Fruit fly (Drosophila melanogaster) whole organism, embryonic: ENCODE measurements around the gene Tmtc4.
A peak's percentile ranks its signal among the peaks of the same experiment; 100 is the strongest.

Experiments used
- ATbp ChIP-seq: fragments of 200-800 bp; sonication (Bioruptor generic); optimal IDR thresholded peaks from 2 replicates; lab custom pipeline; 2017; ENCODE audit warnings: missing biosample characterization, mild to moderate bottlenecking, missing genetic modification characterization, missing genetic modification reagents
- Bgb ChIP-seq: fragments of 200-800 bp; sonication (Bioruptor generic); IDR thresholded peaks from 2 replicates; pipeline ENCODE4 v1.3.6; 2022; ENCODE audit warnings: missing biosample characterization, missing genetic modification characterization; ENCODE audit not compliant: partially characterized antibody
- CG10321 ChIP-seq: fragments of 200-800 bp; sonication (Bioruptor generic); IDR thresholded peaks from 2 replicates; pipeline ENCODE4 v1.3.6; 2022; ENCODE audit warnings: missing biosample characterization, missing genetic modification characterization
- CG10431 ChIP-seq: fragments of 200-800 bp; sonication (Bioruptor generic); optimal IDR thresholded peaks from 3 replicates; lab custom pipeline; 2018; ENCODE audit warnings: missing biosample characterization, mild to moderate bottlenecking, missing genetic modification characterization
- CG1233 ChIP-seq: fragments of 200-800 bp; sonication (Bioruptor generic); optimal IDR thresholded peaks from 4 replicates; lab custom pipeline; 2018; ENCODE audit warnings: missing biosample characterization, mild to moderate bottlenecking, missing genetic modification characterization
- CG12659 ChIP-seq: fragments of 200-800 bp; sonication (Bioruptor generic); optimal IDR thresholded peaks from 3 replicates; lab custom pipeline; 2017; ENCODE audit warnings: mild to moderate bottlenecking, missing biosample characterization, missing genetic modification reagents, missing genetic modification characterization
- CG1603 ChIP-seq: fragments of 200-800 bp; sonication (Bioruptor generic); optimal IDR thresholded peaks from 2 replicates; lab custom pipeline; 2019; ENCODE audit warnings: missing biosample characterization, mild to moderate bottlenecking, missing genetic modification characterization, moderate library complexity
- CG17328 ChIP-seq: fragments of 200-800 bp; sonication (Bioruptor generic); IDR thresholded peaks from 2 replicates; pipeline ENCODE4 v1.3.6; 2022; ENCODE audit warnings: missing biosample characterization, missing genetic modification characterization
- CG17359 ChIP-seq: fragments of 200-800 bp; sonication (Bioruptor generic); optimal IDR thresholded peaks from 3 replicates; lab custom pipeline; 2018; ENCODE audit warnings: missing biosample characterization, mild to moderate bottlenecking, missing genetic modification characterization, moderate library complexity
- CG2116 ChIP-seq: fragments of 200-800 bp; sonication (Bioruptor generic); optimal IDR thresholded peaks from 3 replicates; lab custom pipeline; 2018; ENCODE audit warnings: missing biosample characterization, mild to moderate bottlenecking, missing genetic modification characterization
- CG2129 ChIP-seq: fragments of 200-800 bp; sonication (Bioruptor generic); IDR thresholded peaks from 2 replicates; pipeline ENCODE4 v1.3.6; 2022; ENCODE audit warnings: missing biosample characterization, missing genetic modification characterization; ENCODE audit not compliant: partially characterized antibody
- CG2889 ChIP-seq: fragments of 200-800 bp; sonication (Bioruptor generic); IDR thresholded peaks from 3 replicates; pipeline ENCODE4 v1.3.6; 2022; ENCODE audit warnings: missing biosample characterization, missing genetic modification characterization
- CG31365 ChIP-seq: fragments of 200-800 bp; sonication (Bioruptor generic); optimal IDR thresholded peaks from 2 replicates; lab custom pipeline; 2018; ENCODE audit warnings: missing biosample characterization, mild to moderate bottlenecking, missing genetic modification characterization
- CG32767 ChIP-seq: fragments of 200-800 bp; sonication (Bioruptor generic); IDR thresholded peaks from 2 replicates; pipeline ENCODE4 v1.3.6; 2022; ENCODE audit warnings: missing biosample characterization, missing genetic modification characterization
- CG33213 ChIP-seq: fragments of 200-800 bp; sonication (Bioruptor generic); optimal IDR thresholded peaks from 3 replicates; lab custom pipeline; 2016; ENCODE audit warnings: missing biosample characterization, missing genetic modification characterization
- CG34376 ChIP-seq: fragments of 200-800 bp; sonication (Bioruptor generic); optimal IDR thresholded peaks from 2 replicates; lab custom pipeline; 2018; ENCODE audit warnings: missing biosample characterization, mild to moderate bottlenecking, missing genetic modification characterization
- CG34422 ChIP-seq: fragments of 200-800 bp; sonication (Bioruptor generic); IDR thresholded peaks from 3 replicates; pipeline ENCODE4 v1.3.6; 2022; ENCODE audit warnings: missing biosample characterization, missing genetic modification characterization
- CG3838 ChIP-seq: fragments of 200-800 bp; sonication (Bioruptor generic); optimal IDR thresholded peaks from 3 replicates; lab custom pipeline; 2016; ENCODE audit warnings: missing biosample characterization, missing genetic modification characterization
- CG4617 ChIP-seq: fragments of 200-800 bp; sonication (Bioruptor generic); optimal IDR thresholded peaks from 3 replicates; lab custom pipeline; 2016; ENCODE audit warnings: missing biosample characterization, missing genetic modification characterization, borderline replicate concordance
- CG8089 ChIP-seq: fragments of 200-800 bp; sonication (Bioruptor generic); optimal IDR thresholded peaks from 3 replicates; lab custom pipeline; 2016; ENCODE audit warnings: missing biosample characterization, missing genetic modification characterization
- CG8388 ChIP-seq: fragments of 200-800 bp; sonication (Bioruptor generic); optimal IDR thresholded peaks from 2 replicates; lab custom pipeline; 2019; ENCODE audit warnings: missing biosample characterization, mild to moderate bottlenecking, missing genetic modification characterization, moderate library complexity
- CG8765 ChIP-seq: fragments of 200-800 bp; sonication (Bioruptor generic); IDR thresholded peaks from 2 replicates; pipeline ENCODE4 v1.3.6; 2022; ENCODE audit warnings: missing biosample characterization, missing genetic modification characterization
- Drgx ChIP-seq: fragments of 200-800 bp; sonication (Bioruptor generic); IDR thresholded peaks from 2 replicates; pipeline ENCODE4 v1.3.6; 2022; ENCODE audit warnings: missing biosample characterization, missing genetic modification characterization
- E2f2 ChIP-seq: fragments of 200-800 bp; sonication (Bioruptor generic); IDR thresholded peaks from 2 replicates; pipeline ENCODE4 v1.3.6; 2022; ENCODE audit warnings: missing biosample characterization, missing genetic modification characterization
- Ets97D ChIP-seq: fragments of 200-800 bp; sonication (Bioruptor generic); optimal IDR thresholded peaks from 3 replicates; lab custom pipeline; 2016; ENCODE audit warnings: missing biosample characterization, missing genetic modification characterization
- HLH4C ChIP-seq: fragments of 200-800 bp; sonication (Bioruptor generic); IDR thresholded peaks from 3 replicates; pipeline ENCODE4 v1.3.6; 2022; ENCODE audit warnings: missing biosample characterization, missing genetic modification characterization; ENCODE audit not compliant: partially characterized antibody
- HmgZ ChIP-seq: fragments of 200-800 bp; sonication (Bioruptor generic); optimal IDR thresholded peaks from 2 replicates; lab custom pipeline; 2018; ENCODE audit warnings: missing biosample characterization, mild to moderate bottlenecking, missing genetic modification characterization
- MBD-R2 ChIP-seq: fragments of 200-800 bp; sonication (Bioruptor generic); IDR thresholded peaks from 2 replicates; pipeline ENCODE4 v1.3.6; 2022; ENCODE audit warnings: missing biosample characterization, missing genetic modification characterization
- Myb ChIP-seq: fragments of 200-800 bp; sonication (Bioruptor generic); optimal IDR thresholded peaks from 2 replicates; lab custom pipeline; 2016; ENCODE audit warnings: missing biosample characterization, missing genetic modification characterization
- Neu2 ChIP-seq: fragments of 200-800 bp; sonication (Bioruptor generic); optimal IDR thresholded peaks from 3 replicates; lab custom pipeline; 2016; ENCODE audit warnings: missing biosample characterization, missing genetic modification characterization, borderline replicate concordance
- Opbp ChIP-seq: fragments of 200-800 bp; sonication (Bioruptor generic); IDR thresholded peaks from 3 replicates; pipeline ENCODE4 v1.3.6; 2022; ENCODE audit warnings: missing biosample characterization, missing genetic modification characterization; ENCODE audit not compliant: partially characterized antibody
- Pdp1 ChIP-seq, 2 experiments: fragments of 200-800 bp; sonication (Bioruptor generic); optimal IDR thresholded peaks; 3 replicates each; lab custom pipeline; 2016; ENCODE audit warnings: missing biosample characterization in 2 of 2, missing genetic modification characterization in 2 of 2, mild to moderate bottlenecking in 1 of 2, moderate library complexity in 1 of 2
- Ptx1 ChIP-seq: fragments of 200-800 bp; sonication (Bioruptor generic); IDR thresholded peaks from 2 replicates; pipeline ENCODE4 v1.3.6; 2022; ENCODE audit warnings: missing biosample characterization, missing genetic modification characterization
- Rfx ChIP-seq: fragments of 200-800 bp; sonication (Bioruptor generic); IDR thresholded peaks from 2 replicates; pipeline ENCODE4 v1.3.6; 2022; ENCODE audit warnings: missing biosample characterization, missing genetic modification characterization
- Sry-δ ChIP-seq: fragments of 200-800 bp; sonication (Bioruptor generic); optimal IDR thresholded peaks from 2 replicates; lab custom pipeline; 2016; ENCODE audit warnings: missing biosample characterization, missing genetic modification characterization
- Trl ChIP-seq, 3 experiments: fragments of >200 bp in 2 of 3; fragments of 200-800 bp in 1 of 3; sonication (Bioruptor generic) in 1 of 3; optimal IDR thresholded peaks; 2 replicates in 1 of 3; 3 replicates in 2 of 3; lab custom pipeline; 2016 to 2017; ENCODE audit warnings: missing biosample characterization in 1 of 3, missing genetic modification characterization in 1 of 3
- Xrp1 ChIP-seq: fragments of 200-800 bp; sonication (Bioruptor generic); IDR thresholded peaks from 2 replicates; pipeline ENCODE4 v1.3.6; 2022; ENCODE audit warnings: missing biosample characterization, missing genetic modification characterization
- amos ChIP-seq: fragments of 200-800 bp; sonication (Bioruptor generic); IDR thresholded peaks from 2 replicates; pipeline ENCODE4 v1.3.6; 2022; ENCODE audit warnings: missing biosample characterization, missing genetic modification characterization; ENCODE audit not compliant: partially characterized antibody
- bbx ChIP-seq: fragments of 200-800 bp; sonication (Bioruptor generic); IDR thresholded peaks from 2 replicates; pipeline ENCODE4 v1.3.6; 2022; ENCODE audit warnings: missing biosample characterization, missing genetic modification characterization; ENCODE audit not compliant: partially characterized antibody
- crp ChIP-seq, 2 experiments: fragments of 200-800 bp; sonication (Bioruptor generic); optimal IDR thresholded peaks; 2 replicates in 1 of 2; 3 replicates in 1 of 2; lab custom pipeline; 2017; ENCODE audit warnings: missing biosample characterization in 2 of 2, missing genetic modification characterization in 2 of 2, mild to moderate bottlenecking in 1 of 2, moderate library complexity in 1 of 2
- fd64A ChIP-seq: fragments of 200-800 bp; sonication (Bioruptor generic); optimal IDR thresholded peaks from 3 replicates; lab custom pipeline; 2018; ENCODE audit warnings: missing biosample characterization, mild to moderate bottlenecking, missing genetic modification characterization
- lilli ChIP-seq: fragments of 200-800 bp; sonication (Bioruptor generic); optimal IDR thresholded peaks from 3 replicates; lab custom pipeline; 2016; ENCODE audit warnings: missing biosample characterization, missing genetic modification characterization
- oc ChIP-seq: fragments of 200-800 bp; sonication (Bioruptor generic); optimal IDR thresholded peaks from 2 replicates; lab custom pipeline; 2018; ENCODE audit warnings: missing biosample characterization, mild to moderate bottlenecking, missing genetic modification characterization, moderate library complexity
- row ChIP-seq: fragments of 200-800 bp; sonication (Bioruptor generic); IDR thresholded peaks from 3 replicates; pipeline ENCODE4 v1.3.6; 2022; ENCODE audit warnings: missing biosample characterization, missing genetic modification characterization
- run ChIP-seq: fragments of 200-800 bp; sonication (Bioruptor generic); optimal IDR thresholded peaks from 3 replicates; lab custom pipeline; 2018; ENCODE audit warnings: missing biosample characterization, mild to moderate bottlenecking, missing genetic modification characterization
- sna ChIP-seq: fragments of 200-800 bp; sonication (Bioruptor generic); IDR thresholded peaks from 2 replicates; pipeline ENCODE4 v1.3.6; 2022; ENCODE audit warnings: missing biosample characterization, missing genetic modification characterization; ENCODE audit not compliant: partially characterized antibody
- so ChIP-seq: fragments of 200-800 bp; sonication (Bioruptor generic); IDR thresholded peaks from 3 replicates; pipeline ENCODE4 v1.3.6; 2022; ENCODE audit warnings: missing biosample characterization, missing genetic modification characterization
- stwl ChIP-seq: fragments of 200-800 bp; sonication (Bioruptor generic); optimal IDR thresholded peaks from 3 replicates; lab custom pipeline; 2018; ENCODE audit warnings: missing biosample characterization, mild to moderate bottlenecking, missing genetic modification characterization, moderate library complexity
- vfl ChIP-seq: fragments of 200-800 bp; sonication (Bioruptor generic); optimal IDR thresholded peaks from 2 replicates; lab custom pipeline; 2016; ENCODE audit warnings: missing biosample characterization, missing genetic modification characterization

Tmtc4 gene

DNA sequence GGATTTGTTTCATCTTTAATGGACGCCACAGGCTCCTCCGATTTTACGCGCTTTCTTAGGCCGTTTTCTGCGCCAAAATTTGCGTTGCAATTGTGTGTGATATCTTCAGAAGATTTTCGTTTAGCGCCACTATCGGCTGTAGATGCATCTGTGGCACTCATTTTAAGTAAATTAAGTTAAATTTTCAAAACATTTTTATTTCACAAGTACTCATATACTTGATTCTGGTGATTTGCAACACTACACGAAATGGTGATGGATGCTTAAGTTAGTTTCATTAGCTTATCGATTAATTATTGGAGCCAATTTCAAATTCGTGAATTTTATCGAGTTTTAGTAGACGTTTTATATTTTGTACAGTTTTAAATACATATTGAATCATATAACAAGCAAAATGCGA is 12.6 kb downstream of the Tmtc4 start, which contains the start of gene CG6171:
TSS of gene CG6171 (minus strand) at position 250 of the 400 bp plus-strand sequence.
- TF ChIP-seq HmgZ (peak; percentile 17), CG2129 (GFP tag; lab: Robert Waterston, UW) (peak; percentile 34; the same call in 1 of the 2 replicates), CG8089 (GFP tag; lab: Kevin White, UChicago) (no peak), Neu2 (GFP tag; lab: Kevin White, UChicago) (peak; percentile 18), CG12659 (GFP tag; lab: Kevin White, UChicago) (peak; percentile 4), CG8765 (no peak), crp (GFP tag; optimal IDR thresholded peaks at IDR 0.05; lab: Kevin White, UChicago) (peak in 1 of 2 experiments; percentile 15), Drgx (GFP tag; lab: Robert Waterston, UW) (no peak), CG17328 (no peak), CG17359 (tag; lab: Kevin White, UChicago) (no peak), stwl (tag; lab: Kevin White, UChicago) (peak; percentile 61), Ets97D (no peak), E2f2 (GFP tag; lab: Robert Waterston, UW) (peak; percentile 91), Opbp (GFP tag; lab: Robert Waterston, UW) (peak; percentile 43; the same call in 1 of the 3 replicates), run (no peak), bbx (GFP tag; lab: Robert Waterston, UW) (0 out of 2 replicates have a peak, but pooled peaks have one; percentile 55), CG8388 (GFP tag; lab: Kevin White, UChicago) (no peak), row (GFP tag; lab: Robert Waterston, UW) (no peak), MBD-R2 (GFP tag; lab: Robert Waterston, UW) (peak; percentile 70), vfl (GFP tag; lab: Kevin White, UChicago) (no peak), Myb (GFP tag; lab: Kevin White, UChicago) (peak; percentile 37), CG31365 (no peak), HLH4C (GFP tag; lab: Robert Waterston, UW) (peak; percentile 47; the same call in 2 of the 3 replicates), CG34376 (GFP tag; lab: Kevin White, UChicago) (peak; percentile 8), CG10431 (GFP tag; lab: Kevin White, UChicago) (no peak), CG3838 (no peak), Trl (optimal IDR thresholded peaks at IDR 0.05; lab: Kevin White, UChicago) (no peak), Trl (GFP tag; optimal IDR thresholded peaks at IDR 0.05; lab: Kevin White, UChicago) (no peak), Sry-δ (peak; percentile 84), oc (tag; lab: Kevin White, UChicago) (no peak), CG2116 (GFP tag; lab: Kevin White, UChicago) (peak; percentile 70), CG1233 (GFP tag; lab: Kevin White, UChicago) (no peak), ATbp (GFP tag; lab: Kevin White, UChicago) (no peak), CG1603 (tag; lab: Kevin White, UChicago) (peak; percentile 47), CG4617 (GFP tag; lab: Kevin White, UChicago) (peak; percentile 72), Pdp1 (GFP tag; optimal IDR thresholded peaks at IDR 0.05; lab: Kevin White, UChicago) (no peak), fd64A (GFP tag; lab: Kevin White, UChicago) (no peak), CG33213 (GFP tag; lab: Kevin White, UChicago) (no peak), Bgb (peak; percentile 30; the same call in 1 of the 2 replicates), amos (peak; percentile 54; the same call in 1 of the 2 replicates), Xrp1 (GFP tag; lab: Robert Waterston, UW) (0 out of 2 replicates have a peak, but pooled peaks have one; percentile 14), Ptx1 (GFP tag; lab: Robert Waterston, UW) (no peak), lilli (GFP tag; lab: Kevin White, UChicago) (peak; percentile 28), sna (GFP tag; lab: Robert Waterston, UW) (peak; percentile 23; the same call in 1 of the 2 replicates), so (GFP tag; lab: Robert Waterston, UW) (no peak), Rfx (GFP tag; lab: Robert Waterston, UW) (no peak), CG34422 (GFP tag; lab: Robert Waterston, UW) (no peak), CG32767 (GFP tag; lab: Robert Waterston, UW) (peak; percentile 47; the same call in 1 of the 2 replicates), CG10321 (GFP tag; lab: Robert Waterston, UW) (no peak), CG2889 (GFP tag; lab: Robert Waterston, UW) (no peak)
